Fruit fly (Drosophila melanogaster) Kc167 (cell line): Measurements from ENCODE around the gene CG17378.

Experiments
- Myc ChIP-seq: fragments of >200 bp; optimal IDR thresholded peaks from 2 replicates; lab custom pipeline; 2017; ENCODE audit warnings: missing external identifiers
- Sin3A ChIP-seq: fragments of >200 bp; optimal IDR thresholded peaks from 2 replicates; lab custom pipeline; 2018; ENCODE audit warnings: missing external identifiers
- h ChIP-seq: fragments of >200 bp; optimal IDR thresholded peaks from 3 replicates; lab custom pipeline; 2018; ENCODE audit warnings: missing external identifiers
- insv ChIP-seq: fragments of >200 bp; optimal IDR thresholded peaks from 3 replicates; lab custom pipeline; 2018; ENCODE audit warnings: missing external identifiers
- psq ChIP-seq: fragments of >200 bp; optimal IDR thresholded peaks from 2 replicates; lab custom pipeline; 2017; ENCODE audit warnings: missing external identifiers
- ttk ChIP-seq: sonication (Bioruptor generic); optimal IDR thresholded peaks from 2 replicates; lab custom pipeline; 2017; ENCODE audit warnings: missing external identifiers

Gene CG17378

dm6 chr2L:6799551-6799950 lies 25.7 kb downstream of the CG17378 start:
- TF ChIP-seq insv (no peak), Sin3A (no peak), psq (lab: Kevin White, UChicago) (no peak), ttk (lab: Kevin White, UChicago) (no peak), Myc (no peak), h (lab: Kevin White, UChicago) (no peak)

- TF ChIP-seq Myc = no peak
- no peak for TF ChIP-seq psq (lab: Kevin White, UChicago)
- TF ChIP-seq ttk (lab: Kevin White, UChicago) = no peak
- TF ChIP-seq h (lab: Kevin White, UChicago) = no peak
- TF ChIP-seq insv = no peak
- TF ChIP-seq Sin3A = no peak
These were observed 27.0 kb downstream of the CG17378 start, which contains the start of gene CG17376 for dm6 chr2L:6800794-6801193. Gene CG17376, minus strand, starts transcription at chr2L:6800894.

dm6 chr2L:6802740-6803139 lies 28.9 kb downstream of the CG17378 start, which contains the start of the genes CG17377 and Daao2:
Gene CG17377, minus strand, starts transcription at chr2L:6802840.
Gene Daao2, plus strand, starts transcription at chr2L:6803011.
- TF ChIP-seq Myc = no peak
- no peak for TF ChIP-seq ttk (lab: Kevin White, UChicago)
- TF ChIP-seq h (lab: Kevin White, UChicago) = no peak
- TF ChIP-seq insv = no peak
- no peak for TF ChIP-seq psq (lab: Kevin White, UChicago)
- no peak for TF ChIP-seq Sin3A

dm6 chr2L:6805783-6806182 lies 31.9 kb downstream of the CG17378 start, which contains the start of gene CG17375:
Gene CG17375, minus strand, starts transcription at chr2L:6805792.
- TF ChIP-seq insv = no peak
- no peak for TF ChIP-seq Myc
- no peak for TF ChIP-seq ttk (lab: Kevin White, UChicago)
- no peak for TF ChIP-seq Sin3A
- TF ChIP-seq psq (lab: Kevin White, UChicago) = no peak

dm6 chr2L:6817493-6817892 lies 43.7 kb downstream of the CG17378 start:
- no peak for TF ChIP-seq h (lab: Kevin White, UChicago)
- no peak for TF ChIP-seq ttk (lab: Kevin White, UChicago)
- no peak for TF ChIP-seq insv
- no peak for TF ChIP-seq Myc
- no peak for TF ChIP-seq psq (lab: Kevin White, UChicago)
- TF ChIP-seq Sin3A = no peak

- TF ChIP-seq insv (no peak), ttk (lab: Kevin White, UChicago) (no peak), Sin3A (no peak), h (lab: Kevin White, UChicago) (no peak), psq (lab: Kevin White, UChicago) (no peak), Myc (no peak)
These were observed 44.5 kb downstream of the CG17378 start for dm6 chr2L:6818357-6818756.

dm6 chr2L:6819230-6820049 lies 45.6 kb downstream of the CG17378 start:
- TF ChIP-seq ttk (lab: Kevin White, UChicago) (no peak), insv (no peak), psq (lab: Kevin White, UChicago) (no peak), Sin3A (no peak), Myc (no peak), h (lab: Kevin White, UChicago) (no peak)

- TF ChIP-seq h (lab: Kevin White, UChicago) (no peak), Myc (no peak), Sin3A (no peak), psq (lab: Kevin White, UChicago) (no peak), ttk (lab: Kevin White, UChicago) (no peak), insv (no peak)
These were observed 47.8 kb downstream of the CG17378 start, which contains the start of gene sens-2 for dm6 chr2L:6821631-6822030. Gene sens-2, plus strand, starts transcription at chr2L:6821934.

dm6 chr2L:6822044-6822443 lies 48.2 kb downstream of the CG17378 start:
- TF ChIP-seq psq (lab: Kevin White, UChicago) (no peak), Myc (no peak), insv (no peak), h (lab: Kevin White, UChicago) (no peak), ttk (lab: Kevin White, UChicago) (no peak), Sin3A (no peak)

- no peak for TF ChIP-seq ttk (lab: Kevin White, UChicago)
- no peak for TF ChIP-seq h (lab: Kevin White, UChicago)
- no peak for TF ChIP-seq Myc
- no peak for TF ChIP-seq insv
- TF ChIP-seq Sin3A = no peak
- no peak for TF ChIP-seq psq (lab: Kevin White, UChicago)
These were observed 52.5 kb downstream of the CG17378 start for dm6 chr2L:6826298-6826697.

dm6 chr2L:6827558-6828122 lies 53.8 kb downstream of the CG17378 start:
- TF ChIP-seq Sin3A = no peak
- TF ChIP-seq psq (lab: Kevin White, UChicago) = no peak
- TF ChIP-seq insv = no peak
- TF ChIP-seq h (lab: Kevin White, UChicago) = no peak
- TF ChIP-seq ttk (lab: Kevin White, UChicago) = no peak
- TF ChIP-seq Myc = no peak
